Worm (Caenorhabditis elegans) whole organism, L4/young adult: ENCODE measurements around the gene bath-4.
"Not testable (repeated sequence)": the region's sequence is repeated elsewhere in the genome, so short reads cannot be mapped to it uniquely, and the experiment has no call there.

ENCODE experiments used
- W03F9.2 ChIP-seq: fragments of 150-350 bp; optimal IDR thresholded peaks from 2 replicates; lab custom pipeline; 2014; ENCODE audit warnings: missing biosample characterization, missing genetic modification characterization
- dao-5 ChIP-seq: sonication (generic microtip); optimal IDR thresholded peaks from 2 replicates; lab custom pipeline; 2016; ENCODE audit warnings: missing genotype, missing genetic modification characterization, moderate library complexity, missing compliant biosample characterization
- him-1 ChIP-seq: sonication (generic microtip); optimal IDR thresholded peaks from 2 replicates; lab custom pipeline; 2016; ENCODE audit warnings: missing genotype, missing genetic modification reagents, missing genetic modification characterization, missing compliant biosample characterization

Gene bath-4

DNA sequence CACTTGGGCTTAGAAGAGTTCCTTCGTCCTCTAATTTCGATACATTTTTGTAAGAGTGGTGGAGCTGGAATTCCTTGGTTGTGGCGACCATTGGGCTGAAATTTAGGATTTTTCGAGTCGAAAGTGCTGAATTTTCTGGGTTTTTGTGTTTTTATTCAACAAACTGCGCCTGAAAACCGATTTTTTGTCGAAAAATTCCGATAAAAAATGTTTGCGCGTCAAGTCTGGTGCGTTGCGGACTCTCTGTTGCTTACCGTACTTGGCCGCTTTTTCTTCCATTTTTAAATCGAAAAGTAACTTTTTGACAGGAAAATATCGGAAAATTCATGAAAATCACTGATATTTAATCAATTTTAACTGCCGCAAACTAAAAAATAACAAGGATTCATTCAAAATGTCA is at the start of gene bath-4:
bath-4 (minus strand) TSS at position 101 of the 400 bp plus-strand sequence.
- TF ChIP-seq him-1 (tag; lab: Kevin White, UChicago), result no peak
- TF ChIP-seq W03F9.2 (tag; lab: Kevin White, UChicago), result no peak
- TF ChIP-seq dao-5 (tag; lab: Kevin White, UChicago), result no peak

DNA sequence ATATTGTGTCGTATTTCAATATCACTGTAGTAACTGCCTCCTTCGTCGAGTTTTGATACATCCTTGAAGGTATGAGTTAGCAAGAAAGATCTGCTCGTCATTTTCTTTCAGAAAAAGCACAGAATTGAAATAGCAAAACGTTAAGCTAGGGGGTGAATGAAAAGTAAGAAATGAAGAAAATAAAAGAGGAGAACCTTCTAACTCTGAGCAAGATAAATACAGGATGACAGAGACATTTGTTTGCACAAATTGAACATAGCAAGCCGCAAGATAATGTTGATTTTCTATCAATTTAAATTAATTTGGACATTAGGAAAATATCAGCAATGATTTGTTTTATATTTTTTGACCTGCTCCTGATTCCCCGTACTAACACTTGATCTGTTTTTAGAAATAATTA is 37.8 kb upstream of the bath-4 start, which contains the start of gene math-49:
math-49 (minus strand) TSS at position 101 of the 400 bp plus-strand sequence.
- TF ChIP-seq dao-5, W03F9.2, him-1 (tag; lab: Kevin White, UChicago): not testable (repeated sequence)

DNA sequence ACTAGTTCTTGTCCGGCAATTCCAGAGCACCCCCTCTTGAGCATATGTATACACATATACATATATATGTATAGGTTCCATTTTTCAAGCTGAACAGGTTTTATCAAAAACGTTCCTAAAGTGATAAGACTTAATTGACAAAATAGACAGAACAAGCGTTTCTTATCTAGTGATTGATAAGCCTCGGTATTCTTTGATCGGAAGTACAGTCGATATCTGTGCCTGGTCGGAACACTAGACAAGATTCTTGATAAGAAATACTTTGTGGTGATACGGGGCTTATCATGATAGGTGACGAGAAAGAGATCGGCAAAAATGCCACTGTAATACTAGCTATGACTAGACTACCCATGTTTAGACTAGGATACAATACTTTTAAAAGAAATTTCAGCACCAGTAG is 31.4 kb upstream of the bath-4 start:
- no peak for TF ChIP-seq dao-5 (tag; lab: Kevin White, UChicago)

DNA sequence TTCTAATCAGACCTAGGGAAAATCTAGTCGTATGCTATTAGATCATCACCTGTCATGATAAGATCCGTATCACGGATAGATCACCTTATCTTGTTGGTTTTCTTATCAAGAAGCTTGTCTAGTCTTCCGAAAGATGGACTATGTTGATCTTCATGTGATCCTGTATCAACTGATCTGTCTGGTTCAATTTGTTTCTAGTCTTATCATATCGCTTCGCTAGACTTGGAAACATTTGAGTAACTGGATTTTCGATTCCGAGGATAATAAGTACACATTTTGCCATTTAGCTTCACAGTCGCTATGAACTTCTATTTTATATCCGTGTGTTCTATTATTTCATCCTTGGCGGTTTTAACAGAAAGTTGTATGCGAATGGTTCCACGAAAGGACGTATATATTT is 30.6 kb upstream of the bath-4 start, which contains the start of gene ZK250.2:
ZK250.2 (plus strand) TSS at position 301 of the 400 bp plus-strand sequence.
- TF ChIP-seq dao-5, him-1, W03F9.2 (tag; lab: Kevin White, UChicago): not testable (repeated sequence)

DNA sequence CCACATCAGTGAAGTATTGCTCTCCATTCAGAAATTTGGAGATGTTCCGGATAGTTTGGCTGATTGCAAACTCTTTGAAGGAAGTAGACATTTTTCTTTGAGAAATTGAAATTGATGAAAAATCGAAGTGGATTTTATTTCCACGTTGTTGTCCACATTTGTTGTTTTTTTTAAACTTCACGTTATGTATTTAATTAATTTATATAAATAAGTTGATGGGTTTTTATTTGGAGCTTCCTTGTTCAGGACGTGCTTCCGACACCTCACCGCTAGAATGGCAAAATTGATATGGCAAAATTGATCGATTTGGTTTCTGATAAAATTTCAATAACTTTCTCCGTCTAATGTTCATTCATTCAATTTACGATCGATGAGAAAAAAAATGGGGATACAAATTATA is 28.7 kb upstream of the bath-4 start, which contains the start of gene math-48:
math-48 (minus strand) TSS at position 101 of the 400 bp plus-strand sequence.
- no peak for TF ChIP-seq dao-5 (tag; lab: Kevin White, UChicago)
- no peak for TF ChIP-seq him-1 (tag; lab: Kevin White, UChicago)
- no peak for TF ChIP-seq W03F9.2 (tag; lab: Kevin White, UChicago)

DNA sequence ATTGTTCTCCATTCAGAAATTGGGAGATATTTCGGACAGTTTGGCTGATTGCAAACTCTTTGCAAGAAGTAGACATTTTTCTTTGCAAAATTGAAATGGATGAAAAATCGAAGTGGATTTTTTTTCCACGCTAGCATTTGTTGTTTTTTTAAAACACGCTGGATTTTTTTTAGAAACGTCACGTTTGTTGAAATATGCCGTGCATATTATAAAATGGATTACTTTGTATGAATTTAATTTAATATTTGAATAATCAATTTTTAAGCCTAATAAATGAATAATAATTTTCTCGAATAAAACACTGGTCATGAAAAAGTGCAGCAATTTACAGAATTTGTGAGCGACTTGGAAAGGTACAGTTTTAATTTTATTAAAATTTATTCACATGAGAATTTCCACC is 27.3 kb upstream of the bath-4 start, which contains the start of gene ZK250.14:
ZK250.14 (minus strand) TSS at position 101 of the 400 bp plus-strand sequence.
- no peak for TF ChIP-seq dao-5 (tag; lab: Kevin White, UChicago)
- TF ChIP-seq him-1 (tag; lab: Kevin White, UChicago), result no peak
- TF ChIP-seq W03F9.2 (tag; lab: Kevin White, UChicago), result no peak

DNA sequence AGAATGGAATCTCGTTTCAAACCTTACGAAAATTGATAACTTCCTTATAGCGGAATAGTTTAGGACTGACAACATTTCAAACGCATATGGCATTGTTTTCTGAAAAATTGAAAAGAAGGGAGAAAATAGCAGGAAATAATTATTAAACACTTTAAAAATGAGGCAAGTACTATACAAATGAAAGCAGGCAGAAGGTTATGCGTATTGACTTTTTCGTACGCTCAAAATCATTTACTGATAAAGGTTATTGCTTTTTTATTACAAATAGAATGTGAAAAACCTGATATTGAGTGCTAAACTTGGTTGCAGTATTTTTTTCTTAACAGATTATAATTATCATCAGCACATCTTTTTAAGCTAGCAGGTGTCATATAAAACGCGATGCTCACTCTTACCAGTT is 21.9 kb upstream of the bath-4 start, which contains the start of gene ZK250.13:
ZK250.13 (minus strand) TSS at position 101 of the 400 bp plus-strand sequence.
- TF ChIP-seq him-1 (tag; lab: Kevin White, UChicago) (no peak), W03F9.2 (tag; lab: Kevin White, UChicago) (no peak), dao-5 (tag; lab: Kevin White, UChicago) (no peak)

DNA sequence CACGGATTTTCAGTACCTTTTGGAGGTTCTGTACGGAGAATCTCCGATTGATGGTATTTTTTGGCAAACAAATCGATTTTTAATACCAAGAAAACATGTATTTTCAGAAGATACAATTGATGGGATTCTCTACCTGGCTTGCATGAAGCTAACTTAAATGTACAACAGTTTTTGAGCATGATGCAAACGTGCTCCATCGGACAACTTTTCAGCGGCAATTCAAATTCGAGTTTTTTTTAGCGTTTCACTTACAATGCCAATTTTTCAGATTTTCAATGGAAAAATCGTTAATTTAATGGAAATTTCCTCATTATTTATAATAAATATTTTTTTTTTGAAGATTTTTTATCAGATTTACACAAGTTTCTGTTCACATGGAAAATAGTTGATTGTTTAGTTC is 10.8 kb upstream of the bath-4 start:
- no peak for TF ChIP-seq W03F9.2 (tag; lab: Kevin White, UChicago)
- no peak for TF ChIP-seq dao-5 (tag; lab: Kevin White, UChicago)
- TF ChIP-seq him-1 (tag; lab: Kevin White, UChicago), result no peak

DNA sequence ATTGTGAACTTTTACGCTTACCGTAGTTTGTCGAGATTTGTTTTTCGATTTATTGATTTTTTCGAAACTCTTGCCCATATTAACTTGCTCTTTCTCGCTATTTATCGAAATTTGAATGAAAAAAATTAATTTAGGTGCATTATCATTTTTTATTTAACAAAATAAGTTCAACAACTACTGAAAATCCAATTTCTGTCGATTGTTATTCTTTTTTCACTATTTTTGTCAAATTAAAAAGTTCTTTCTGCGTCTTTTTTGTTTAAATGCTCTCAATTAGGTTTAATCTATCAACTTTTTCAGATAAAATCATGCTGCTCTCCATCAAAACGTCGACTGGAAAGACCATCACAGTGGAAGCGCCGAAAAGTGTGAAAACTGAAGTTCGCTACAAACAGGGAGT is 8.4 kb upstream of the bath-4 start, which contains the start of gene F52C6.2:
F52C6.2 (plus strand) TSS at position 301 of the 400 bp plus-strand sequence.
- TF ChIP-seq W03F9.2 (tag; lab: Kevin White, UChicago) (no peak), dao-5 (tag; lab: Kevin White, UChicago) (no peak), him-1 (tag; lab: Kevin White, UChicago) (no peak)

DNA sequence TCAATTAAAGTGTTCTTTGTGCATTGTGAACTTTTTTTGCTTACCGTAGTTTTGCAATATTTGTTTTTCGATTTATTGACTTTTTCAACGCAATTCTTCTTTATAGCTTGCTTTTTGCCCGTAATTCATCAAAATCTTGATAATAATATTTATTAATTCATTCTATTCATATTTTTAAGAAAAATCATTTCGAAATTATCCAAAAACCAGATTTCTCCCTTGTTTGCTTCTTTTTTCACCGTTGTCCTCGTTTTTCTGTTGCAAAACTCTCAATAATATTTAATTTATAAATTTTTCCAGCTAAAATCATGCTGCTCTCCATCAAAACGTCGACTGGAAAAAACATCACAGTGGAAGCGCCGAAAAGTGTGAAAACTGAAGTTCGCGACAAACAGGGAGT is 6.7 kb upstream of the bath-4 start, which contains the start of gene F52C6.3:
F52C6.3 (plus strand) TSS at position 301 of the 400 bp plus-strand sequence.
- no peak for TF ChIP-seq W03F9.2 (tag; lab: Kevin White, UChicago)
- no peak for TF ChIP-seq dao-5 (tag; lab: Kevin White, UChicago)
- TF ChIP-seq him-1 (tag; lab: Kevin White, UChicago), result no peak

DNA sequence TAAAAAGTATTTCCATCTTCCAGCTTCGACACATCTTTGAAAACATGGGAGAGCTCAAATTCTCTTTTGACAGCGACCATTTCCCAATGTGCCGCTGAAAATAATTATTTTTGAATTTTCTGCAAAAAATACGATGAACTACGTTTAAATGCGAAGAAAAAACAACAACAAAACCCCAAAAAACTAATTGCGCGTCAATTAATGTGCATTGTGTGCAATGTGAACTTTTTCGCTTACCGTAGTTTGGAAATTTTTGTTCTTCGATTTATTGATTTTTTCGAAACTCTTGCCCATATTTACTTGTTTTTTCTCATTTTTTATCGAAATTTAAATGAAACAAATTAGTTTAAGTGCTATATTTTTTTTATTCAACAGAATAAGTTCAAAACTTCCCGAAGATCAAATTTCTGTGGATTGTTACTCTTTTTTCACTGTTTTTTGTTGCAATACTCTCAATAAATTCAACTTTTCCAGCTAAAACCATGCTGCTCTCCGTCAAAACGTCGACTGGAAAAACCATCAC is 5.0 kb upstream of the bath-4 start, which contains the start of the genes bath-2 and F52C6.4:
bath-2 (minus strand) TSS at position 101 of the 523 bp plus-strand sequence.
F52C6.4 (plus strand) TSS at position 473 of the 523 bp plus-strand sequence.
- TF ChIP-seq him-1 (tag; lab: Kevin White, UChicago) (no peak), W03F9.2 (tag; lab: Kevin White, UChicago) (no peak), dao-5 (tag; lab: Kevin White, UChicago) (no peak)

DNA sequence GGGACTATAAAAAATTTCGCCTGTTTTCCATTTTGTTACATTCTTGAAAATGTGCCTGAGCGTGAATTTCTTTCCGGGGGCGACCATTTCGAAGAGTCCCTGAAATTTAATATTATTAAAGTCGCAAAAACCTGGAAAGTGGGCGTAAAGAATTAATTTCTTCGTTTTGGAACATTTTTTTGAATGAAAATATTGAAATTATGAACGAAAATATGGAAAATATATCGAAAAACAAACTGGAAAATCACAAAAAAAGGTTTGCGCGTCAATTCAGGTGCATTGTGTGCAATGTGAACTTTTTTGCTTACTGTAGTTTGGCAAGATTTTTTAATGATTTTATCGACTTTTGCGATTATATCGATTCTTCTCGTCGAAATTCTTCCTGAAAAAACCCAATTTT is 3.3 kb upstream of the bath-4 start, which contains the start of gene bath-7:
bath-7 (minus strand) TSS at position 101 of the 400 bp plus-strand sequence.
- TF ChIP-seq him-1 (tag; lab: Kevin White, UChicago), result no peak
- TF ChIP-seq dao-5 (tag; lab: Kevin White, UChicago), result no peak
- TF ChIP-seq W03F9.2 (tag; lab: Kevin White, UChicago), result no peak

DNA sequence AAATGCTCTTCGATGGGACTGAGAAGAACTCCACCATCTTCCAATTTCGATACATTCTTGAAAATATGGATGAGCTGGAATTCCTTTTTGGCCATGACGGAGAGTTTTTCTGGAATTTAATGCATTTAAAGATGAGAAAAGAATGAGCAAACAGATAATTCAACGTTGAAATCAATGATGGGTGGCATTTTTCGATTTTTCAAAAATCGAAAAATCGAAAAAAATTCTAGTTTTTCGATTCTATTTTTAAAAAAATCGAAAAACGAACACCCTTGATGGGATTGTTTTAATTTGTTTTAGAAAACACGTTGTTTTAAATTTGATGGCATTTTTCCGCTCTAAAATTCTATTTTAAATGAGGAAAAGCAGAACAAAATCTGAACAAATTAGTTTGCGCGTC is 5.0 kb downstream of the bath-4 start, which contains the start of gene math-31:
math-31 (minus strand) TSS at position 101 of the 400 bp plus-strand sequence.
- no peak for TF ChIP-seq W03F9.2 (tag; lab: Kevin White, UChicago)
- no peak for TF ChIP-seq dao-5 (tag; lab: Kevin White, UChicago)
- TF ChIP-seq him-1 (tag; lab: Kevin White, UChicago), result no peak
